Worm (Caenorhabditis elegans) whole organism, young adult: ENCODE measurements around the gene clc-7.

Experiments
- B0261.1 ChIP-seq: sonication (generic microtip); optimal IDR thresholded peaks from 2 replicates; lab custom pipeline; 2016; ENCODE audit warnings: mild to moderate bottlenecking, missing genetic modification characterization, moderate library complexity, missing compliant biosample characterization
- F10E7.11 ChIP-seq: sonication (generic microtip); optimal IDR thresholded peaks from 2 replicates; lab custom pipeline; 2017; ENCODE audit warnings: mild to moderate bottlenecking, missing genetic modification characterization, moderate library complexity, missing compliant biosample characterization
- F22D6.2 ChIP-seq: sonication (generic microtip); optimal IDR thresholded peaks from 2 replicates; lab custom pipeline; 2016; ENCODE audit warnings: mild to moderate bottlenecking, missing genetic modification characterization, missing compliant biosample characterization
- F23B12.7 ChIP-seq: sonication (generic microtip); optimal IDR thresholded peaks from 2 replicates; lab custom pipeline; 2017; ENCODE audit warnings: missing genetic modification characterization, mild to moderate bottlenecking, missing compliant biosample characterization, antibody characterized with exemption, moderate library complexity; ENCODE audit not compliant: insufficient read depth
- F33H1.4 ChIP-seq: fragments of 200-800 bp; sonication (Bioruptor generic); IDR thresholded peaks from 2 replicates; pipeline ENCODE4 v1.3.6; 2022; ENCODE audit warnings: missing genetic modification reagents, missing genetic modification characterization, missing compliant biosample characterization
- F52B5.7 ChIP-seq: sonication (generic microtip); optimal IDR thresholded peaks from 2 replicates; lab custom pipeline; 2016; ENCODE audit warnings: mild to moderate bottlenecking, missing genetic modification characterization, missing compliant biosample characterization
- F57C9.4 ChIP-seq: sonication (generic microtip); optimal IDR thresholded peaks from 2 replicates; lab custom pipeline; 2017; ENCODE audit warnings: mild to moderate bottlenecking, missing genetic modification characterization, missing compliant biosample characterization
- K12H6.12 ChIP-seq: fragments of 200-800 bp; sonication (Bioruptor generic); optimal IDR thresholded peaks from 2 replicates; lab custom pipeline; 2018; ENCODE audit warnings: mild to moderate bottlenecking, missing genetic modification characterization, missing compliant biosample characterization
- Y53F4B.3 ChIP-seq: fragments of 200-800 bp; sonication (Bioruptor generic); IDR thresholded peaks from 2 replicates; pipeline ENCODE4 v1.3.6; 2022; ENCODE audit warnings: missing genetic modification reagents, missing genetic modification characterization, missing compliant biosample characterization
- Y53G8AR.9 ChIP-seq: fragments of 200-800 bp; sonication (Bioruptor generic); conservative IDR thresholded peaks from 2 replicates; pipeline ENCODE4 v1.3.6; 2022; ENCODE audit warnings: missing genetic modification reagents, missing genetic modification characterization, missing compliant biosample characterization
- aptf-3 ChIP-seq: fragments of 200-800 bp; sonication (Bioruptor generic); IDR thresholded peaks from 2 replicates; pipeline ENCODE4 v1.3.6; 2022; ENCODE audit warnings: missing genetic modification characterization, missing compliant biosample characterization
- bed-1 ChIP-seq: fragments of 200-800 bp; sonication (Bioruptor generic); IDR thresholded peaks from 2 replicates; pipeline ENCODE4 v1.3.6; 2022; ENCODE audit warnings: missing genetic modification reagents, missing genetic modification characterization, missing compliant biosample characterization
- cebp-1 ChIP-seq, 2 experiments: fragments of 200-800 bp in 1 of 2; sonication (Bioruptor generic) in 1 of 2; sonication (generic microtip) in 1 of 2; IDR thresholded peaks in 1 of 2; optimal IDR thresholded peaks in 1 of 2; 2 replicates each; pipeline versions ENCODE4 v1.3.6 to Lab custom; 2017 to 2022; ENCODE audit warnings: missing compliant biosample characterization in 2 of 2, missing genetic modification characterization in 2 of 2, mild to moderate bottlenecking in 1 of 2, missing genetic modification reagents in 1 of 2, moderate library complexity in 1 of 2
- ceh-100 ChIP-seq: fragments of 200-800 bp; sonication (Bioruptor generic); IDR thresholded peaks from 2 replicates; pipeline ENCODE4 v1.3.6; 2022; ENCODE audit warnings: missing genetic modification reagents, missing genetic modification characterization, missing compliant biosample characterization
- ceh-79 ChIP-seq: sonication (generic microtip); optimal IDR thresholded peaks from 2 replicates; lab custom pipeline; 2017; ENCODE audit warnings: mild to moderate bottlenecking, missing genetic modification characterization, missing compliant biosample characterization
- chd-7 ChIP-seq: sonication (generic microtip); optimal IDR thresholded peaks from 2 replicates; lab custom pipeline; 2016; ENCODE audit warnings: mild to moderate bottlenecking, missing genetic modification characterization, moderate library complexity, missing compliant biosample characterization
- dox-1 ChIP-seq: fragments of 200-800 bp; sonication (Bioruptor generic); IDR thresholded peaks from 2 replicates; pipeline ENCODE4 v1.3.6; 2022; ENCODE audit warnings: missing genetic modification reagents, missing genetic modification characterization, missing compliant biosample characterization
- efl-1 ChIP-seq: fragments of 150-350 bp; optimal IDR thresholded peaks from 2 replicates; lab custom pipeline; 2014; ENCODE audit warnings: missing biosample characterization, missing genetic modification reagents, missing genetic modification characterization
- egl-18 ChIP-seq: fragments of 200-800 bp; sonication (Bioruptor generic); IDR thresholded peaks from 2 replicates; pipeline ENCODE4 v1.3.6; 2022; ENCODE audit warnings: missing genetic modification reagents, missing genetic modification characterization, missing compliant biosample characterization
- egrh-3 ChIP-seq: fragments of 200-800 bp; sonication (Bioruptor generic); IDR thresholded peaks from 2 replicates; pipeline ENCODE4 v1.3.6; 2022; ENCODE audit warnings: missing genetic modification reagents, missing genetic modification characterization, missing compliant biosample characterization
- ekl-4 ChIP-seq: fragments of 200-800 bp; sonication (Bioruptor generic); IDR thresholded peaks from 2 replicates; pipeline ENCODE4 v1.3.6; 2022; ENCODE audit warnings: missing genetic modification reagents, missing genetic modification characterization, missing compliant biosample characterization
- ets-4 ChIP-seq: fragments of 200-800 bp; sonication (Bioruptor generic); optimal IDR thresholded peaks from 2 replicates; lab custom pipeline; 2018; ENCODE audit warnings: mild to moderate bottlenecking, missing genetic modification characterization, missing compliant biosample characterization
- him-1 ChIP-seq: sonication (generic microtip); optimal IDR thresholded peaks from 2 replicates; lab custom pipeline; 2016; ENCODE audit warnings: missing genotype, missing genetic modification reagents, missing genetic modification characterization, missing compliant biosample characterization
- hlh-26 ChIP-seq: fragments of 200-800 bp; sonication (Bioruptor generic); conservative IDR thresholded peaks from 2 replicates; pipeline ENCODE4 v1.3.6; 2022; ENCODE audit warnings: missing genetic modification reagents, missing genetic modification characterization, missing compliant biosample characterization
- hsf-1 ChIP-seq: fragments of 200-800 bp; sonication (Bioruptor generic); IDR thresholded peaks from 2 replicates; pipeline ENCODE4 v1.3.6; 2022; ENCODE audit warnings: missing genetic modification reagents, missing genetic modification characterization, missing compliant biosample characterization
- let-526 ChIP-seq: fragments of 200-800 bp; sonication (Bioruptor generic); IDR thresholded peaks from 2 replicates; pipeline ENCODE4 v1.3.6; 2022; ENCODE audit warnings: missing genetic modification reagents, missing genetic modification characterization, missing compliant biosample characterization
- lsl-1 ChIP-seq: fragments of 200-800 bp; sonication (Bioruptor generic); optimal IDR thresholded peaks from 2 replicates; lab custom pipeline; 2018; ENCODE audit warnings: mild to moderate bottlenecking, missing genetic modification characterization, moderate library complexity, missing compliant biosample characterization
- madf-10 ChIP-seq: sonication (generic microtip); optimal IDR thresholded peaks from 2 replicates; lab custom pipeline; 2016; ENCODE audit warnings: mild to moderate bottlenecking, missing genetic modification characterization, missing compliant biosample characterization
- mcd-1 ChIP-seq: fragments of 200-800 bp; sonication (Bioruptor generic); IDR thresholded peaks from 2 replicates; pipeline ENCODE4 v1.3.6; 2022; ENCODE audit warnings: missing genetic modification reagents, missing genetic modification characterization, missing compliant biosample characterization
- mes-4 ChIP-seq: sonication (generic microtip); optimal IDR thresholded peaks from 2 replicates; lab custom pipeline; 2016; ENCODE audit warnings: missing genotype, missing genetic modification characterization, missing compliant biosample characterization
- mxl-1 ChIP-seq: sonication (generic microtip); optimal IDR thresholded peaks from 2 replicates; lab custom pipeline; 2016; ENCODE audit warnings: missing genetic modification characterization, missing compliant biosample characterization
- nfyb-1 ChIP-seq: fragments of 200-800 bp; sonication (Bioruptor generic); IDR thresholded peaks from 2 replicates; pipeline ENCODE4 v1.3.6; 2022; ENCODE audit warnings: missing genetic modification reagents, missing genetic modification characterization, missing compliant biosample characterization
- nhr-120 ChIP-seq: fragments of 200-800 bp; sonication (Bioruptor generic); IDR thresholded peaks from 2 replicates; pipeline ENCODE4 v1.3.6; 2022; ENCODE audit warnings: missing genetic modification characterization, missing compliant biosample characterization
- nhr-179 ChIP-seq: sonication (generic microtip); optimal IDR thresholded peaks from 2 replicates; lab custom pipeline; 2016; ENCODE audit warnings: mild to moderate bottlenecking, missing genetic modification characterization, missing compliant biosample characterization
- nhr-27 ChIP-seq: fragments of 200-800 bp; sonication (Bioruptor generic); optimal IDR thresholded peaks from 2 replicates; lab custom pipeline; 2018; ENCODE audit warnings: mild to moderate bottlenecking, missing genetic modification characterization, moderate library complexity, missing compliant biosample characterization
- rec-8 ChIP-seq, 2 experiments: sonication (generic microtip); optimal IDR thresholded peaks; 2 replicates each; lab custom pipeline; 2016; ENCODE audit warnings: mild to moderate bottlenecking in 2 of 2, missing genetic modification characterization in 2 of 2, missing genetic modification reagents in 2 of 2, missing genotype in 2 of 2, missing biosample characterization in 1 of 2, missing compliant biosample characterization in 1 of 2, moderate library complexity in 1 of 2
- snpc-1.1 ChIP-seq: sonication (generic microtip); optimal IDR thresholded peaks from 2 replicates; lab custom pipeline; 2017; ENCODE audit warnings: missing genetic modification characterization, mild to moderate bottlenecking, missing compliant biosample characterization, antibody characterized with exemption, moderate library complexity, missing genotype, missing genetic modification reagents; ENCODE audit not compliant: insufficient read depth
- snpc-3.4 ChIP-seq: sonication (generic microtip); optimal IDR thresholded peaks from 2 replicates; lab custom pipeline; 2017; ENCODE audit warnings: missing genetic modification characterization, mild to moderate bottlenecking, missing compliant biosample characterization, antibody characterized with exemption, moderate library complexity, missing genotype, missing genetic modification reagents
- snpc-4 ChIP-seq, 5 experiments: fragments of 150-350 bp in 1 of 5; sonication (generic microtip) in 4 of 5; optimal IDR thresholded peaks; 2 replicates each; lab custom pipeline; 2014 to 2018; ENCODE audit warnings: missing genetic modification characterization in 5 of 5, missing biosample characterization in 3 of 5, antibody characterized with exemption in 2 of 5, mild to moderate bottlenecking in 2 of 5, missing compliant biosample characterization in 2 of 5, missing genotype in 2 of 5, moderate library complexity in 2 of 5, missing genetic modification reagents in 1 of 5
- tbp1 ChIP-seq: fragments of 200-800 bp; sonication (Bioruptor generic); optimal IDR thresholded peaks from 2 replicates; lab custom pipeline; 2018; ENCODE audit warnings: mild to moderate bottlenecking, missing genetic modification characterization, missing compliant biosample characterization
- unc-62 ChIP-seq: fragments of 150-350 bp; optimal IDR thresholded peaks from 2 replicates; lab custom pipeline; 2014; ENCODE audit warnings: missing biosample characterization, missing genetic modification reagents, missing genetic modification characterization
- xnd-1 ChIP-seq: sonication (generic microtip); optimal IDR thresholded peaks from 2 replicates; lab custom pipeline; 2016; ENCODE audit warnings: missing genotype, missing genetic modification reagents, missing genetic modification characterization, missing compliant biosample characterization
- zim-3 ChIP-seq: sonication (generic microtip); optimal IDR thresholded peaks from 2 replicates; lab custom pipeline; 2017; ENCODE audit warnings: mild to moderate bottlenecking, missing genetic modification characterization, moderate library complexity, missing compliant biosample characterization
- ztf-22 ChIP-seq: fragments of 200-800 bp; sonication (Bioruptor generic); optimal IDR thresholded peaks from 2 replicates; lab custom pipeline; 2018; ENCODE audit warnings: mild to moderate bottlenecking, missing genetic modification characterization, moderate library complexity, missing compliant biosample characterization
- ztf-25 ChIP-seq: fragments of 200-800 bp; sonication (Bioruptor generic); IDR thresholded peaks from 2 replicates; pipeline ENCODE4 v1.3.6; 2022; ENCODE audit warnings: missing genetic modification reagents, missing genetic modification characterization, missing compliant biosample characterization
- ztf-26 ChIP-seq: sonication (generic microtip); optimal IDR thresholded peaks from 2 replicates; lab custom pipeline; 2017; ENCODE audit warnings: missing genetic modification characterization, missing compliant biosample characterization

clc-7 gene

ce11 chrX:5100738-5101379 is 33.0 kb downstream of the clc-7 start, which contains the start of gene vit-2 (continued):
- no peak for TF ChIP-seq zim-3 (tag; lab: Kevin White, UChicago)
- peak; percentile 85; the same call in 1 of the 2 replicates for TF ChIP-seq Y53G8AR.9
- TF ChIP-seq F23B12.7 (tag; lab: Kevin White, UChicago): no peak
- peak; percentile 86 for TF ChIP-seq unc-62 (GFP tag; lab: Kevin White, UChicago)
- TF ChIP-seq F57C9.4 (tag; lab: Kevin White, UChicago): no peak
- no peak for TF ChIP-seq him-1 (tag; lab: Kevin White, UChicago)
- TF ChIP-seq ekl-4 (GFP tag; lab: Robert Waterston, UW): peak; percentile 54; the same call in 1 of the 2 replicates
- no peak for TF ChIP-seq hlh-26 (GFP tag; lab: Robert Waterston, UW)
- TF ChIP-seq ceh-100 (GFP tag; lab: Robert Waterston, UW): no peak
- no peak for TF ChIP-seq efl-1 (GFP tag; lab: Kevin White, UChicago)
- TF ChIP-seq F52B5.7 (tag; lab: Kevin White, UChicago): no peak
- TF ChIP-seq F22D6.2 (tag; lab: Kevin White, UChicago): no peak
- peak; percentile 7 for TF ChIP-seq ztf-26 (tag; lab: Kevin White, UChicago)
- no peak for TF ChIP-seq nhr-120
- TF ChIP-seq chd-7 (tag; lab: Kevin White, UChicago): peak; percentile 44
- TF ChIP-seq tbp1 (GFP tag; lab: Kevin White, UChicago): peak; percentile 11
- TF ChIP-seq dox-1 (GFP tag; lab: Robert Waterston, UW): peak; percentile 60
- TF ChIP-seq mcd-1 (GFP tag; lab: Robert Waterston, UW): peak; percentile 49; the same call in 1 of the 2 replicates
- no peak for TF ChIP-seq xnd-1
- TF ChIP-seq mes-4 (tag; lab: Kevin White, UChicago): no peak
- peak; percentile 83 for TF ChIP-seq nfyb-1 (GFP tag; lab: Robert Waterston, UW)
- no peak for TF ChIP-seq egl-18 (GFP tag; lab: Robert Waterston, UW)
- no peak for TF ChIP-seq hsf-1 (GFP tag; lab: Robert Waterston, UW)
- TF ChIP-seq ztf-25 (GFP tag; lab: Robert Waterston, UW): 0 out of 2 replicates have a peak, but pooled peaks have one; percentile 30
- TF ChIP-seq Y53F4B.3: no peak
- TF ChIP-seq B0261.1 (tag; lab: Kevin White, UChicago): no peak
- TF ChIP-seq bed-1 (GFP tag; lab: Robert Waterston, UW): 0 out of 2 replicates have a peak, but pooled peaks have one; percentile 53
- no peak for TF ChIP-seq lsl-1 (GFP tag; lab: Kevin White, UChicago)
- no peak for TF ChIP-seq F10E7.11 (tag; lab: Kevin White, UChicago)
- TF ChIP-seq madf-10 (tag; lab: Kevin White, UChicago): no peak
- no peak for TF ChIP-seq cebp-1 (GFP tag; IDR thresholded peaks at IDR 0.05; lab: Robert Waterston, UW)
- TF ChIP-seq cebp-1 (tag; optimal IDR thresholded peaks at IDR 0.05; lab: Kevin White, UChicago): peak; percentile 59
- no peak for TF ChIP-seq snpc-1.1 (tag; lab: Kevin White, UChicago)
- peak; percentile 56; the same call in 1 of the 2 replicates for TF ChIP-seq egrh-3 (GFP tag; lab: Robert Waterston, UW)
- peak; percentile 47 for TF ChIP-seq nhr-179
- peak; percentile 21 for TF ChIP-seq ztf-22
- TF ChIP-seq snpc-4 (GFP tag; optimal IDR thresholded peaks at IDR 0.05; lab: Kevin White, UChicago): no peak
- TF ChIP-seq snpc-4 (tag; optimal IDR thresholded peaks at IDR 0.05; lab: Kevin White, UChicago): peak in 1 of 4 experiments; percentile 16
- TF ChIP-seq nhr-27: no peak
- no peak for TF ChIP-seq rec-8 (tag; optimal IDR thresholded peaks at IDR 0.05; lab: Kevin White, UChicago)
- TF ChIP-seq ceh-79: no peak
- no peak for TF ChIP-seq mxl-1 (tag; lab: Kevin White, UChicago)
- no peak for TF ChIP-seq F33H1.4 (GFP tag; lab: Robert Waterston, UW)
- peak; percentile 74; the same call in 1 of the 2 replicates for TF ChIP-seq let-526
- TF ChIP-seq ets-4: peak; percentile 45
- TF ChIP-seq K12H6.12 (tag; lab: Kevin White, UChicago): no peak
- no peak for TF ChIP-seq aptf-3 (GFP tag; lab: Robert Waterston, UW)
- no peak for TF ChIP-seq snpc-3.4
